Worm (Caenorhabditis elegans) whole organism, L4 larva: Measurements from ENCODE around the gene H06H21.8.

Experiments used
- T26A8.4 ChIP-seq: fragments of 200-800 bp; sonication (Bioruptor generic); IDR thresholded peaks from 2 replicates; pipeline ENCODE4 v1.3.6; 2022; ENCODE audit warnings: missing genetic modification characterization, missing compliant biosample characterization
- Y75B8A.6 ChIP-seq: fragments of 200-800 bp; sonication (Bioruptor generic); IDR thresholded peaks from 2 replicates; pipeline ENCODE4 v1.3.6; 2022; ENCODE audit warnings: missing genetic modification reagents, missing genetic modification characterization, missing compliant biosample characterization
- aha-1 ChIP-seq: fragments of 150-350 bp; peaks from one replicate; lab custom pipeline; 2014; ENCODE audit warnings: missing biosample characterization, missing genetic modification characterization
- arid-1 ChIP-seq: fragments of 200-800 bp; sonication (Bioruptor generic); conservative IDR thresholded peaks from 2 replicates; pipeline ENCODE4 v1.3.6; 2022; ENCODE audit warnings: missing genetic modification reagents, missing genetic modification characterization, missing compliant biosample characterization
- ceh-62 ChIP-seq: sonication (generic microtip); optimal IDR thresholded peaks from 2 replicates; lab custom pipeline; 2017; ENCODE audit warnings: missing biosample characterization, missing genetic modification characterization
- ceh-82 ChIP-seq: sonication (generic microtip); optimal IDR thresholded peaks from 2 replicates; lab custom pipeline; 2017; ENCODE audit warnings: missing biosample characterization, missing genetic modification characterization
- ces-1 ChIP-seq: fragments of 150-350 bp; sonication (generic microtip); optimal IDR thresholded peaks from 4 replicates; lab custom pipeline; 2014; ENCODE audit warnings: missing biosample characterization, missing genetic modification reagents, missing genetic modification characterization
- daf-12 ChIP-seq: fragments of 150-350 bp; optimal IDR thresholded peaks from 2 replicates; lab custom pipeline; 2014; ENCODE audit warnings: missing biosample characterization, missing genetic modification reagents, missing genetic modification characterization
- daf-8 ChIP-seq: fragments of 200-800 bp; sonication (Bioruptor generic); IDR thresholded peaks from 2 replicates; pipeline ENCODE4 v1.3.6; 2022; ENCODE audit warnings: missing genetic modification characterization, missing compliant biosample characterization
- dmd-9 ChIP-seq: fragments of 200-800 bp; sonication (Bioruptor generic); IDR thresholded peaks from 2 replicates; pipeline ENCODE4 v1.3.6; 2022; ENCODE audit warnings: missing genetic modification reagents, missing genetic modification characterization, missing compliant biosample characterization
- duxl-1 ChIP-seq: sonication (generic microtip); optimal IDR thresholded peaks from 2 replicates; lab custom pipeline; 2016; ENCODE audit warnings: mild to moderate bottlenecking, missing genetic modification characterization, moderate library complexity, missing compliant biosample characterization; ENCODE audit not compliant: poor library complexity
- dve-1 ChIP-seq: sonication (generic microtip); optimal IDR thresholded peaks from 2 replicates; lab custom pipeline; 2017; ENCODE audit warnings: antibody characterized with exemption, mild to moderate bottlenecking, missing genetic modification characterization, missing compliant biosample characterization; ENCODE audit not compliant: insufficient read depth
- fkh-10 ChIP-seq: fragments of 150-350 bp; optimal IDR thresholded peaks from 2 replicates; lab custom pipeline; 2014; ENCODE audit warnings: missing biosample characterization, missing genetic modification reagents, missing genetic modification characterization
- fos-1 ChIP-seq: fragments of 150-350 bp; optimal IDR thresholded peaks from 2 replicates; lab custom pipeline; 2014; ENCODE audit warnings: missing biosample characterization, missing genetic modification characterization
- gei-8 ChIP-seq: fragments of 200-800 bp; sonication (Bioruptor generic); optimal IDR thresholded peaks from 2 replicates; lab custom pipeline; 2018; ENCODE audit warnings: mild to moderate bottlenecking, missing genetic modification characterization, missing compliant biosample characterization
- hlh-11 ChIP-seq: fragments of 200-800 bp; sonication (Bioruptor generic); optimal IDR thresholded peaks from 2 replicates; lab custom pipeline; 2018; ENCODE audit warnings: mild to moderate bottlenecking, missing genetic modification characterization, missing compliant biosample characterization
- hlh-30 ChIP-seq: sonication (generic microtip); optimal IDR thresholded peaks from 2 replicates; lab custom pipeline; 2017; ENCODE audit warnings: antibody characterized with exemption, mild to moderate bottlenecking, missing genetic modification characterization, missing compliant biosample characterization; ENCODE audit not compliant: insufficient read depth
- lin-13 ChIP-seq: fragments of 150-350 bp; optimal IDR thresholded peaks from 2 replicates; lab custom pipeline; 2014; ENCODE audit warnings: missing biosample characterization, missing genetic modification reagents, missing genetic modification characterization
- lin-29 ChIP-seq: fragments of 200-800 bp; sonication (Bioruptor generic); IDR thresholded peaks from 2 replicates; pipeline ENCODE4 v1.3.6; 2022; ENCODE audit warnings: missing genetic modification reagents, missing genetic modification characterization, missing compliant biosample characterization
- lsy-2 ChIP-seq, 2 experiments: fragments of 150-350 bp in 1 of 2; sonication (generic microtip) in 1 of 2; optimal IDR thresholded peaks; 2 replicates each; lab custom pipeline; 2014 to 2017; ENCODE audit warnings: missing biosample characterization in 2 of 2, missing genetic modification characterization in 2 of 2
- mdl-1 ChIP-seq, 2 experiments: fragments of 150-350 bp in 1 of 2; sonication (generic microtip) in 1 of 2; optimal IDR thresholded peaks; 2 replicates each; lab custom pipeline; 2014 to 2017; ENCODE audit warnings: missing biosample characterization in 2 of 2, missing genetic modification characterization in 2 of 2
- mdt-29 ChIP-seq: fragments of 200-800 bp; sonication (Bioruptor generic); IDR thresholded peaks from 2 replicates; pipeline ENCODE4 v1.3.6; 2022; ENCODE audit warnings: missing genetic modification reagents, missing genetic modification characterization, missing compliant biosample characterization
- mes-2 ChIP-seq: sonication (generic microtip); optimal IDR thresholded peaks from 2 replicates; lab custom pipeline; 2016; ENCODE audit warnings: missing genotype, mild to moderate bottlenecking, missing genetic modification characterization, missing compliant biosample characterization; ENCODE audit not compliant: poor library complexity, severe bottlenecking
- mxl-3 ChIP-seq: fragments of 200-800 bp; sonication (Bioruptor generic); optimal IDR thresholded peaks from 2 replicates; lab custom pipeline; 2018; ENCODE audit warnings: mild to moderate bottlenecking, missing genetic modification characterization, missing compliant biosample characterization
- nhr-102 ChIP-seq: sonication (generic microtip); optimal IDR thresholded peaks from 2 replicates; lab custom pipeline; 2016; ENCODE audit warnings: mild to moderate bottlenecking, missing genetic modification characterization, moderate library complexity, missing compliant biosample characterization
- nhr-11 ChIP-seq: fragments of 150-350 bp; optimal IDR thresholded peaks from 2 replicates; lab custom pipeline; 2014; ENCODE audit warnings: missing biosample characterization, missing genetic modification characterization
- nhr-111 ChIP-seq: fragments of 200-800 bp; sonication (Bioruptor generic); optimal IDR thresholded peaks from 2 replicates; lab custom pipeline; 2018; ENCODE audit warnings: mild to moderate bottlenecking, missing genetic modification characterization, missing compliant biosample characterization
- nhr-237 ChIP-seq: sonication (generic microtip); optimal IDR thresholded peaks from 2 replicates; lab custom pipeline; 2017; ENCODE audit warnings: missing biosample characterization, missing genetic modification characterization
- nhr-28 ChIP-seq: fragments of 150-350 bp; optimal IDR thresholded peaks from 2 replicates; lab custom pipeline; 2014; ENCODE audit warnings: missing biosample characterization, missing genetic modification characterization
- nhr-41 ChIP-seq: fragments of 200-800 bp; sonication (Bioruptor generic); IDR thresholded peaks from 2 replicates; pipeline ENCODE4 v1.3.6; 2022; ENCODE audit warnings: missing genetic modification reagents, missing genetic modification characterization, missing compliant biosample characterization
- nhr-42 ChIP-seq: fragments of 200-800 bp; sonication (Bioruptor generic); IDR thresholded peaks from 2 replicates; pipeline ENCODE4 v1.3.6; 2022; ENCODE audit warnings: missing genetic modification characterization, missing compliant biosample characterization
- nhr-48 ChIP-seq: sonication (generic microtip); optimal IDR thresholded peaks from 2 replicates; lab custom pipeline; 2016; ENCODE audit warnings: mild to moderate bottlenecking, missing genetic modification characterization, missing compliant biosample characterization
- nhr-6 ChIP-seq: fragments of 150-350 bp; optimal IDR thresholded peaks from 2 replicates; lab custom pipeline; 2014; ENCODE audit warnings: missing biosample characterization, missing genetic modification characterization
- pha-4 ChIP-seq, 2 experiments: fragments of 150-350 bp in 1 of 2; fragments of 200-800 bp in 1 of 2; sonication (Bioruptor generic) in 1 of 2; IDR thresholded peaks in 1 of 2; optimal IDR thresholded peaks in 1 of 2; 2 replicates each; pipeline versions ENCODE4 v1.3.6 to Lab custom; 2014 to 2022; ENCODE audit warnings: missing genetic modification characterization in 2 of 2, missing genetic modification reagents in 2 of 2, missing biosample characterization in 1 of 2, missing compliant biosample characterization in 1 of 2
- php-3 ChIP-seq: fragments of 200-800 bp; sonication (Bioruptor generic); IDR thresholded peaks from 2 replicates; pipeline ENCODE4 v1.3.6; 2022; ENCODE audit warnings: missing genetic modification reagents, missing genetic modification characterization, missing compliant biosample characterization
- set-16 ChIP-seq: fragments of 200-800 bp; sonication (Bioruptor generic); IDR thresholded peaks from 2 replicates; pipeline ENCODE4 v1.3.6; 2022; ENCODE audit warnings: missing genetic modification reagents, missing genetic modification characterization, missing compliant biosample characterization
- snpc-1.2 ChIP-seq: fragments of 200-800 bp; sonication (Bioruptor generic); IDR thresholded peaks from 2 replicates; pipeline ENCODE4 v1.3.6; 2022; ENCODE audit warnings: missing genetic modification reagents, missing genetic modification characterization, missing compliant biosample characterization
- snpc-4 ChIP-seq: fragments of 150-350 bp; optimal IDR thresholded peaks from 2 replicates; lab custom pipeline; 2014; ENCODE audit warnings: missing biosample characterization, missing genetic modification characterization
- spr-3 ChIP-seq: fragments of 200-800 bp; sonication (Bioruptor generic); optimal IDR thresholded peaks from 2 replicates; lab custom pipeline; 2018; ENCODE audit warnings: mild to moderate bottlenecking, missing genetic modification characterization, missing compliant biosample characterization
- tag-97 ChIP-seq: fragments of 200-800 bp; sonication (Bioruptor generic); IDR thresholded peaks from 2 replicates; pipeline ENCODE4 v1.3.6; 2022; ENCODE audit warnings: missing genetic modification characterization, missing compliant biosample characterization
- tra-1 ChIP-seq: fragments of 200-800 bp; sonication (Bioruptor generic); IDR thresholded peaks from 2 replicates; pipeline ENCODE4 v1.3.6; 2022; ENCODE audit warnings: missing genetic modification reagents, missing genetic modification characterization, missing compliant biosample characterization
- vab-7 ChIP-seq: fragments of 200-800 bp; sonication (Bioruptor generic); IDR thresholded peaks from 2 replicates; pipeline ENCODE4 v1.3.6; 2022; ENCODE audit warnings: missing genetic modification reagents, missing genetic modification characterization, missing compliant biosample characterization
- zfp-3 ChIP-seq: fragments of 200-800 bp; sonication (Bioruptor generic); conservative IDR thresholded peaks from 2 replicates; pipeline ENCODE4 v1.3.6; 2022; ENCODE audit warnings: missing genetic modification reagents, missing genetic modification characterization, missing compliant biosample characterization
- ztf-11 ChIP-seq: fragments of 150-350 bp; optimal IDR thresholded peaks from 2 replicates; lab custom pipeline; 2014; ENCODE audit warnings: missing biosample characterization, missing genetic modification characterization
- ztf-7 ChIP-seq: fragments of 150-350 bp; optimal IDR thresholded peaks from 2 replicates; lab custom pipeline; 2014; ENCODE audit warnings: missing biosample characterization, missing genetic modification characterization

The H06H21.8 gene

DNA sequence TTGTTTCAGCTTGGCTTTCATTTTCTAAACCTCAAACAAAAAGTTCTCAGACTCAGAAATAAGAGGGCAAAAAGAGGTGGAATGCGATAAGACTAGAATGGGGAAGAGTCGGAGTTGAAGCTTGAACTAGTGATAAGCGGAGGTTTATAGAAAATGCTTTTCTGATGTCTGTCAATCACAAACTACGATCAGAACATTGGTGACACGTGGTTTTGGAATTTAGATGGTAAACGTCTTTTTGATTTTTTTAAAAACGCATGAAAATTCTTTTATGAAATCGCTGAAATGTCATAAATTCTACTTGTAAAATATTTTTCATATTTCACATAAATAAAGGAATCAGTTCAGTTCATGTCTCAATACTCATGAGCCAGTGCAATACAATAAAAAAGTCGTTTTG, at the start of gene H06H21.8 (continued):
- TF ChIP-seq nhr-41 (GFP tag; lab: Robert Waterston, UW) (no peak), dve-1 (peak; percentile 83), mes-2 (tag; lab: Kevin White, UChicago) (no peak), fos-1 (tag; lab: Kevin White, UChicago) (no peak), nhr-48 (tag; lab: Kevin White, UChicago) (peak; percentile 29), vab-7 (GFP tag; lab: Robert Waterston, UW) (no peak), hlh-30 (tag; lab: Kevin White, UChicago) (peak; percentile 45), pha-4 (GFP tag; IDR thresholded peaks at IDR 0.05; lab: Robert Waterston, UW) (peak; percentile 42; the same call in 1 of the 2 replicates), pha-4 (tag; optimal IDR thresholded peaks at IDR 0.05; lab: Kevin White, UChicago) (no peak), arid-1 (GFP tag; lab: Robert Waterston, UW) (no peak), zfp-3 (GFP tag; lab: Robert Waterston, UW) (no peak), php-3 (GFP tag; lab: Robert Waterston, UW) (0 out of 2 replicates have a peak, but pooled peaks have one; percentile 37), hlh-11 (tag; lab: Kevin White, UChicago) (peak; percentile 70), T26A8.4 (GFP tag; lab: Robert Waterston, UW) (no peak), snpc-4 (tag; lab: Kevin White, UChicago) (no peak), lin-29 (GFP tag; lab: Robert Waterston, UW) (no peak), tag-97 (GFP tag; lab: Robert Waterston, UW) (no peak), lin-13 (GFP tag; lab: Kevin White, UChicago) (no peak), daf-8 (no peak), nhr-28 (tag; lab: Kevin White, UChicago) (peak; percentile 72), Y75B8A.6 (GFP tag; lab: Robert Waterston, UW) (no peak), ztf-7 (tag; lab: Kevin White, UChicago) (no peak), ztf-11 (tag; lab: Kevin White, UChicago) (no peak)

DNA sequence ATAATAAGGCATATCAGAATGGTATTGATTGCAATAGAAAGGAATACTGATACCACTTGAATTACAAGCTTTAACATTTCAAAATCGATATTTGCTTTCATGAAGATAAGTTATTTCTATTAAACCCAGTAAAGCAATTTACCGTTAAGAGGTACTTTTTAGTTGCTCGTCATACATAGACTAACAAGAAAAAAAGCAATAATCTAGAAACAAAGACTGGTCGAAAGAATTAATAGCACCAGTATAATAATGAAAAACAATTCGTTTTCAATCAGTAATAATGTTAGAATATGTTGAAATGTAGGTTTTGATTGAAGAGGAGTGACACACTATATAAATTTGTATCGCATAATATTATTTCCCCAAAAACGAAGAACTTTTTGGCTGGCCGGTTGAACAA, 49.6 kb upstream of the H06H21.8 start, which contains the start of gene str-175:
str-175 (minus strand) TSS at position 101 of the 400 bp plus-strand sequence.
- TF ChIP-seq mes-2 (tag; lab: Kevin White, UChicago) (no peak), mdt-29 (GFP tag; lab: Robert Waterston, UW) (no peak), aha-1 (tag; lab: Kevin White, UChicago) (peak; percentile 44), mxl-3 (GFP tag; lab: Kevin White, UChicago) (no peak)

DNA sequence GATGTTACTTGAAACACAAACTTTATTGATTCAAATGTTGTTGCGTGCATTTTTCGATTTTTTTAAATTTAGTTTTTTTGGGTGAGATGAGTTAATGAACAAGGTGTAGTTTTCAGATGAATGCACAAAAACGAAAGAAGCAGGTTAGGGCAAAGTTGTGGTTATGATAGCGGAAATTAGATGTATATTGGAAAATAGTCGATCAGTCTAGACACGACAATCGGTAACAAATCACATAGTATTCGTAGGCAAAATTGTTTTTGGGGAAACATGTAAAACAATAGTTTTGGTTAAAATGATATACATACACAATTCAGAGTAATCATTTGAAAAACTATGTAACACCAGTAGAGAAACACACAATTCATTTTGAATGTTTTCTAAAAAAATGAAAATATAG, 46.7 kb upstream of the H06H21.8 start, which contains the start of gene str-172:
str-172 (minus strand) TSS at position 101 of the 400 bp plus-strand sequence.
- no peak for TF ChIP-seq duxl-1 (tag; lab: Kevin White, UChicago)
- TF ChIP-seq nhr-42 (GFP tag; lab: Robert Waterston, UW) = no peak
- TF ChIP-seq snpc-1.2 (GFP tag; lab: Robert Waterston, UW) = no peak
- TF ChIP-seq spr-3 (GFP tag; lab: Kevin White, UChicago) = no peak
- no peak for TF ChIP-seq mdl-1 (tag; optimal IDR thresholded peaks at IDR 0.05; lab: Kevin White, UChicago)
- no peak for TF ChIP-seq daf-12 (tag; lab: Kevin White, UChicago)
- TF ChIP-seq arid-1 (GFP tag; lab: Robert Waterston, UW) = no peak
- no peak for TF ChIP-seq ces-1 (GFP tag; lab: Kevin White, UChicago)
- no peak for TF ChIP-seq ceh-82 (tag; lab: Kevin White, UChicago)
- TF ChIP-seq dmd-9 (GFP tag; lab: Robert Waterston, UW) = no peak

DNA sequence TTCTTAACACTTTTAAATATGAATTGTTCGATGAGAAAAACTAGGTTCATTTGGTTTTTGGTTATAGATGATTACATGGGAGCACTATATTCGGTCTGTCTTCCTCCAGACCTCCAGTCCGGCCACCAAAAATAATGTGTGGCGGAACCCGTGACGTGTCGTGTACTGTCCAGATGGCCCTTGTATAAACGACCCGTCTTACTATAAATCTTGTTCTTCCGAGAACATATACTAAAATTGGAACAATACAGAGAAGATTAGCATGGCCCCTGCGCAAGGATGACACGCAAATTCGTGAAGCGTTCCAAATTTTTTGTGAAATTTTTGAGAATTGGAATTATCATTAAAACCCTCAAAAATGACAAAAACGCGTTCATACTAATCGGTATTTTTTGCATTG, 45.7 kb upstream of the H06H21.8 start:
- TF ChIP-seq vab-7 (GFP tag; lab: Robert Waterston, UW) (no peak), tra-1 (GFP tag; lab: Robert Waterston, UW) (no peak), ceh-62 (tag; lab: Kevin White, UChicago) (no peak), daf-12 (tag; lab: Kevin White, UChicago) (no peak), snpc-1.2 (GFP tag; lab: Robert Waterston, UW) (no peak), hlh-30 (tag; lab: Kevin White, UChicago) (no peak), nhr-237 (tag; lab: Kevin White, UChicago) (no peak), nhr-111 (no peak), gei-8 (GFP tag; lab: Kevin White, UChicago) (no peak), nhr-6 (no peak), set-16 (GFP tag; lab: Robert Waterston, UW) (no peak), lsy-2 (tag; optimal IDR thresholded peaks at IDR 0.05; lab: Kevin White, UChicago) (no peak), nhr-11 (tag; lab: Kevin White, UChicago) (no peak), nhr-102 (tag; lab: Kevin White, UChicago) (no peak), fkh-10 (GFP tag; lab: Kevin White, UChicago) (no peak)
